Worm (Caenorhabditis elegans) whole organism, L1 larva: Measurements from ENCODE around the gene T28C6.10.

Experiments
- egl-27 ChIP-seq, 2 experiments: fragments of 150-350 bp in 1 of 2; sonication (generic microtip); optimal IDR thresholded peaks; 3 replicates each; lab custom pipeline; 2017 to 2018; ENCODE audit warnings: missing biosample characterization in 2 of 2, missing genetic modification characterization in 2 of 2, missing genetic modification reagents in 2 of 2
- pax-3 ChIP-seq: fragments of 200-800 bp; sonication (Bioruptor generic); optimal IDR thresholded peaks from 2 replicates; lab custom pipeline; 2018; ENCODE audit warnings: mild to moderate bottlenecking, missing genetic modification characterization, moderate library complexity, missing compliant biosample characterization
- unc-62 ChIP-seq: fragments of 150-350 bp; optimal IDR thresholded peaks from 2 replicates; lab custom pipeline; 2014; ENCODE audit warnings: missing biosample characterization, missing genetic modification reagents, missing genetic modification characterization

DNA sequence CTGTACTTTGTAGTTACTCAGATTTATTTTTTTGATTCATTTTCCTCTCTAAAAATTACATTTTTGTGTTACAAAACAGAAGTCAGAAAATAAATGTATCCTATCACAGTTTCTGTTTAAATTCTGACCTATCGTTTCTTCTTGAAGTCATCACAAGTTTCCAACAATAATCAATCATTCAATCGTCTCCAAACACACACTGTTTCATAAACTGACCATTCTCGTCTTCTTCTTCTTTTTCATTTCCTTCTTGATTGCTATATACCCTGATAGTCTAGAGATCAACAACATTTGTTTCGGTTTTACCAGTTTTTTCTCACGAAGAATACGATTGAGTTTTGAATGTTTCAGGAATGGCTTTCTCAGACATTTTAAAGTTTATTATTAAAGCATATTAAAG is 2.6 kb upstream of the T28C6.10 start:
- TF ChIP-seq egl-27 (tag; optimal IDR thresholded peaks at IDR 0.05; lab: Kevin White, UChicago): no peak
- TF ChIP-seq unc-62 (GFP tag; lab: Kevin White, UChicago): no peak
- TF ChIP-seq pax-3 (tag; lab: Kevin White, UChicago): no peak
